Worm (Caenorhabditis elegans) whole organism, L4 larva: Measurements from ENCODE around the gene C18E9.5.

Experiments used
- D1046.2 ChIP-seq: fragments of 200-800 bp; sonication (Bioruptor generic); IDR thresholded peaks from 2 replicates; pipeline ENCODE4 v1.3.6; 2022; ENCODE audit warnings: missing genetic modification characterization, missing compliant biosample characterization
- F10B5.3 ChIP-seq: sonication (generic microtip); optimal IDR thresholded peaks from 2 replicates; lab custom pipeline; 2016; ENCODE audit warnings: mild to moderate bottlenecking, missing genetic modification characterization, missing compliant biosample characterization
- F26F4.8 ChIP-seq: fragments of 200-800 bp; sonication (Bioruptor generic); conservative IDR thresholded peaks from 2 replicates; pipeline ENCODE4 v1.3.6; 2022; ENCODE audit warnings: missing genetic modification characterization, missing compliant biosample characterization
- F37D6.2 ChIP-seq: sonication (generic microtip); optimal IDR thresholded peaks from 2 replicates; lab custom pipeline; 2016; ENCODE audit warnings: mild to moderate bottlenecking, missing genetic modification characterization, missing compliant biosample characterization
- Y48G9A.11 ChIP-seq: fragments of 200-800 bp; sonication (Bioruptor generic); IDR thresholded peaks from 2 replicates; pipeline ENCODE4 v1.3.6; 2022; ENCODE audit warnings: missing genetic modification reagents, missing genetic modification characterization, missing compliant biosample characterization
- Y5F2A.4 ChIP-seq: fragments of 200-800 bp; sonication (Bioruptor generic); optimal IDR thresholded peaks from 2 replicates; lab custom pipeline; 2018; ENCODE audit warnings: mild to moderate bottlenecking, missing genetic modification characterization, missing compliant biosample characterization
- Y75B8A.6 ChIP-seq: fragments of 200-800 bp; sonication (Bioruptor generic); IDR thresholded peaks from 2 replicates; pipeline ENCODE4 v1.3.6; 2022; ENCODE audit warnings: missing genetic modification reagents, missing genetic modification characterization, missing compliant biosample characterization
- ZK546.5 ChIP-seq, 2 experiments: sonication (generic microtip); optimal IDR thresholded peaks; 2 replicates each; lab custom pipeline; 2017; ENCODE audit warnings: missing biosample characterization in 2 of 2, missing genetic modification characterization in 2 of 2
- ceh-20 ChIP-seq: fragments of 200-800 bp; sonication (Bioruptor generic); IDR thresholded peaks from 2 replicates; pipeline ENCODE4 v1.3.6; 2022; ENCODE audit warnings: missing genetic modification reagents, missing genetic modification characterization, missing compliant biosample characterization
- ceh-44 ChIP-seq: fragments of 200-800 bp; sonication (Bioruptor generic); IDR thresholded peaks from 2 replicates; pipeline ENCODE4 v1.3.6; 2022; ENCODE audit warnings: missing genetic modification reagents, missing genetic modification characterization, missing compliant biosample characterization
- daf-12 ChIP-seq: fragments of 150-350 bp; optimal IDR thresholded peaks from 2 replicates; lab custom pipeline; 2014; ENCODE audit warnings: missing biosample characterization, missing genetic modification reagents, missing genetic modification characterization
- daf-16 ChIP-seq, 3 experiments: sonication (generic microtip); optimal IDR thresholded peaks; 2 replicates each; lab custom pipeline; 2016 to 2017; ENCODE audit warnings: missing genetic modification characterization in 3 of 3, missing genetic modification reagents in 3 of 3, mild to moderate bottlenecking in 2 of 3, missing compliant biosample characterization in 2 of 3, missing biosample characterization in 1 of 3, moderate library complexity in 1 of 3
- dmd-6 ChIP-seq: fragments of 200-800 bp; sonication (Bioruptor generic); IDR thresholded peaks from 2 replicates; pipeline ENCODE4 v1.3.6; 2022; ENCODE audit warnings: missing genetic modification reagents, missing genetic modification characterization, missing compliant biosample characterization
- dmd-8 ChIP-seq: fragments of 200-800 bp; sonication (Bioruptor generic); IDR thresholded peaks from 2 replicates; pipeline ENCODE4 v1.3.6; 2022; ENCODE audit warnings: missing genetic modification characterization, missing compliant biosample characterization
- dmd-9 ChIP-seq: fragments of 200-800 bp; sonication (Bioruptor generic); IDR thresholded peaks from 2 replicates; pipeline ENCODE4 v1.3.6; 2022; ENCODE audit warnings: missing genetic modification reagents, missing genetic modification characterization, missing compliant biosample characterization
- duxl-1 ChIP-seq: sonication (generic microtip); optimal IDR thresholded peaks from 2 replicates; lab custom pipeline; 2016; ENCODE audit warnings: mild to moderate bottlenecking, missing genetic modification characterization, moderate library complexity, missing compliant biosample characterization; ENCODE audit not compliant: poor library complexity
- hlh-11 ChIP-seq: fragments of 200-800 bp; sonication (Bioruptor generic); optimal IDR thresholded peaks from 2 replicates; lab custom pipeline; 2018; ENCODE audit warnings: mild to moderate bottlenecking, missing genetic modification characterization, missing compliant biosample characterization
- lin-1 ChIP-seq: fragments of 200-800 bp; sonication (Bioruptor generic); IDR thresholded peaks from 2 replicates; pipeline ENCODE4 v1.3.6; 2022; ENCODE audit warnings: missing genetic modification reagents, missing genetic modification characterization, missing compliant biosample characterization
- lin-13 ChIP-seq: fragments of 150-350 bp; optimal IDR thresholded peaks from 2 replicates; lab custom pipeline; 2014; ENCODE audit warnings: missing biosample characterization, missing genetic modification reagents, missing genetic modification characterization
- lin-39 ChIP-seq: fragments of 150-350 bp; optimal IDR thresholded peaks from 2 replicates; lab custom pipeline; 2014; ENCODE audit warnings: missing biosample characterization, missing genetic modification reagents, missing genetic modification characterization
- lsy-2 ChIP-seq, 2 experiments: fragments of 150-350 bp in 1 of 2; sonication (generic microtip) in 1 of 2; optimal IDR thresholded peaks; 2 replicates each; lab custom pipeline; 2014 to 2017; ENCODE audit warnings: missing biosample characterization in 2 of 2, missing genetic modification characterization in 2 of 2
- madf-5 ChIP-seq, 2 experiments: fragments of 200-800 bp; sonication (Bioruptor generic); IDR thresholded peaks; 2 replicates each; pipeline ENCODE4 v1.3.6; 2022; ENCODE audit warnings: missing compliant biosample characterization in 2 of 2, missing genetic modification characterization in 2 of 2
- mes-2 ChIP-seq: sonication (generic microtip); optimal IDR thresholded peaks from 2 replicates; lab custom pipeline; 2016; ENCODE audit warnings: missing genotype, mild to moderate bottlenecking, missing genetic modification characterization, missing compliant biosample characterization; ENCODE audit not compliant: poor library complexity, severe bottlenecking
- mxl-3 ChIP-seq: fragments of 200-800 bp; sonication (Bioruptor generic); optimal IDR thresholded peaks from 2 replicates; lab custom pipeline; 2018; ENCODE audit warnings: mild to moderate bottlenecking, missing genetic modification characterization, missing compliant biosample characterization
- nhr-11 ChIP-seq: fragments of 150-350 bp; optimal IDR thresholded peaks from 2 replicates; lab custom pipeline; 2014; ENCODE audit warnings: missing biosample characterization, missing genetic modification characterization
- nhr-111 ChIP-seq: fragments of 200-800 bp; sonication (Bioruptor generic); optimal IDR thresholded peaks from 2 replicates; lab custom pipeline; 2018; ENCODE audit warnings: mild to moderate bottlenecking, missing genetic modification characterization, missing compliant biosample characterization
- nhr-25 ChIP-seq: sonication (generic microtip); optimal IDR thresholded peaks from 2 replicates; lab custom pipeline; 2017; ENCODE audit warnings: missing genetic modification characterization, mild to moderate bottlenecking, missing compliant biosample characterization, antibody characterized with exemption, moderate library complexity, borderline replicate concordance; ENCODE audit not compliant: insufficient read depth
- nhr-41 ChIP-seq: fragments of 200-800 bp; sonication (Bioruptor generic); IDR thresholded peaks from 2 replicates; pipeline ENCODE4 v1.3.6; 2022; ENCODE audit warnings: missing genetic modification reagents, missing genetic modification characterization, missing compliant biosample characterization
- nhr-48 ChIP-seq: sonication (generic microtip); optimal IDR thresholded peaks from 2 replicates; lab custom pipeline; 2016; ENCODE audit warnings: mild to moderate bottlenecking, missing genetic modification characterization, missing compliant biosample characterization
- nhr-76 ChIP-seq: fragments of 150-350 bp; optimal IDR thresholded peaks from 2 replicates; lab custom pipeline; 2014; ENCODE audit warnings: missing biosample characterization, missing genetic modification characterization
- pha-4 ChIP-seq, 2 experiments: fragments of 150-350 bp in 1 of 2; fragments of 200-800 bp in 1 of 2; sonication (Bioruptor generic) in 1 of 2; IDR thresholded peaks in 1 of 2; optimal IDR thresholded peaks in 1 of 2; 2 replicates each; pipeline versions ENCODE4 v1.3.6 to Lab custom; 2014 to 2022; ENCODE audit warnings: missing genetic modification characterization in 2 of 2, missing genetic modification reagents in 2 of 2, missing biosample characterization in 1 of 2, missing compliant biosample characterization in 1 of 2
- php-3 ChIP-seq: fragments of 200-800 bp; sonication (Bioruptor generic); IDR thresholded peaks from 2 replicates; pipeline ENCODE4 v1.3.6; 2022; ENCODE audit warnings: missing genetic modification reagents, missing genetic modification characterization, missing compliant biosample characterization
- set-16 ChIP-seq: fragments of 200-800 bp; sonication (Bioruptor generic); IDR thresholded peaks from 2 replicates; pipeline ENCODE4 v1.3.6; 2022; ENCODE audit warnings: missing genetic modification reagents, missing genetic modification characterization, missing compliant biosample characterization
- snpc-1.2 ChIP-seq: fragments of 200-800 bp; sonication (Bioruptor generic); IDR thresholded peaks from 2 replicates; pipeline ENCODE4 v1.3.6; 2022; ENCODE audit warnings: missing genetic modification reagents, missing genetic modification characterization, missing compliant biosample characterization
- spr-1 ChIP-seq: sonication (generic microtip); optimal IDR thresholded peaks from 2 replicates; lab custom pipeline; 2016; ENCODE audit warnings: mild to moderate bottlenecking, missing genetic modification characterization, missing compliant biosample characterization
- tag-97 ChIP-seq: fragments of 200-800 bp; sonication (Bioruptor generic); IDR thresholded peaks from 2 replicates; pipeline ENCODE4 v1.3.6; 2022; ENCODE audit warnings: missing genetic modification characterization, missing compliant biosample characterization
- unc-130 ChIP-seq: sonication (generic microtip); optimal IDR thresholded peaks from 2 replicates; lab custom pipeline; 2016; ENCODE audit warnings: missing genetic modification reagents, missing genetic modification characterization, missing compliant biosample characterization
- unc-39 ChIP-seq: sonication (generic microtip); optimal IDR thresholded peaks from 2 replicates; lab custom pipeline; 2017; ENCODE audit warnings: missing biosample characterization, missing genetic modification characterization
- unc-62 ChIP-seq, 3 experiments: fragments of 150-350 bp in 1 of 3; sonication (generic microtip); optimal IDR thresholded peaks in 2 of 3; peaks in 1 of 3; 1 replicate in 1 of 3; 2 replicates in 2 of 3; lab custom pipeline; 2014 to 2017; ENCODE audit warnings: missing biosample characterization in 3 of 3, missing genetic modification characterization in 3 of 3, missing genetic modification reagents in 3 of 3, missing genotype in 1 of 3
- zfp-2 ChIP-seq: sonication (generic microtip); optimal IDR thresholded peaks from 2 replicates; lab custom pipeline; 2016; ENCODE audit warnings: mild to moderate bottlenecking, missing genetic modification characterization, missing compliant biosample characterization

The C18E9.5 gene

DNA sequence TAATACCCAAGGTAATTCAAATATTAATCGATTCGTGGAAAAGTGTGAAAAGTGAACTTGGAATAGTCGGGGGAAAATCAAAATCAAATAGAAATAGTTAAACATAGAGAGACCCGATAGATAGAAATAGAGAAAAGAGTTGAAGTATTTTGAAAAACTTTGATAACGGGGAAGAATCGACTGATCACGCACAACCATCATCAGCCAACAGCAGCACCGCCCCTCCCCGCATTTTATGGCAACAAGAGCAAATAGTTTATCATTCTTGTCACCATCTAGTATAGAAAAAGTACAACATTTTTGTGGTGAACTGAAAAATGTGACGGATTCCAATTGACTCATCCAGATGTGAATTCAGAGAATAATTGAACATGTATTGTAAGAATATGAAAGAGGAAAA, 21.8 kb downstream of the C18E9.5 start (continued):
- TF ChIP-seq lsy-2 (tag; optimal IDR thresholded peaks at IDR 0.05; lab: Kevin White, UChicago): no peak
- TF ChIP-seq php-3 (GFP tag; lab: Robert Waterston, UW): no peak
- no peak for TF ChIP-seq pha-4 (GFP tag; IDR thresholded peaks at IDR 0.05; lab: Robert Waterston, UW)
- no peak for TF ChIP-seq pha-4 (tag; optimal IDR thresholded peaks at IDR 0.05; lab: Kevin White, UChicago)
- TF ChIP-seq F37D6.2 (tag; lab: Kevin White, UChicago): no peak
- TF ChIP-seq Y5F2A.4 (GFP tag; lab: Kevin White, UChicago): no peak
- no peak for TF ChIP-seq duxl-1 (tag; lab: Kevin White, UChicago)
- TF ChIP-seq nhr-41: no peak
- no peak for TF ChIP-seq set-16 (GFP tag; lab: Robert Waterston, UW)
- no peak for TF ChIP-seq mxl-3 (GFP tag; lab: Kevin White, UChicago)
- no peak for TF ChIP-seq Y75B8A.6
- TF ChIP-seq hlh-11: peak; percentile 60
- TF ChIP-seq dmd-6 (GFP tag; lab: Robert Waterston, UW): peak; percentile 42; the same call in 1 of the 2 replicates
- TF ChIP-seq Y48G9A.11 (GFP tag; lab: Robert Waterston, UW): no peak
- TF ChIP-seq ZK546.5 (tag; optimal IDR thresholded peaks at IDR 0.05; lab: Kevin White, UChicago): no peak
- no peak for TF ChIP-seq F26F4.8 (GFP tag; lab: Robert Waterston, UW)
- TF ChIP-seq lin-13 (GFP tag; lab: Kevin White, UChicago): no peak

DNA sequence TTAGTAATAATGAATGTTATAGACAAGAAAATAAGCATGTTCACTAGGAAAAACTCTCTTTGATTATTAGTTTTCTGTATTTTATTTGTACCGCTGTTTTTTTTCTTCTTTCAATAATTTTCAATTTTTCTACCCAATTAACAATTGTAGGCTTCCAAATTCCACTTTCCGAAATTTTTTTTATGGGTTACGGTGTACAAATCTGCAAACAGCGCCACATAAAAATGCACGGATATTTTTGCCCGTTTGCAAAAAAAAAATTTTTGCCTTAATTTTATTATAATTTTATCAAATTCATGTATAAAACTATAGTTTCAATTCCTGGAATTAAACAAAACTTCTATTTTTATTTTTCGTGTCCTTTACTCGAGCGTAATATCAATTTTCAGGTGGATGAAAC, 23.0 kb downstream of the C18E9.5 start, which contains the start of gene ooc-5:
TSS of gene ooc-5 (plus strand) at position 381 of the 400 bp plus-strand sequence.
- no peak for TF ChIP-seq nhr-76
- TF ChIP-seq mes-2 (tag; lab: Kevin White, UChicago): peak; percentile 8
- peak in 1 of 2 experiments; percentile 96 for TF ChIP-seq lsy-2 (tag; optimal IDR thresholded peaks at IDR 0.05; lab: Kevin White, UChicago)

DNA sequence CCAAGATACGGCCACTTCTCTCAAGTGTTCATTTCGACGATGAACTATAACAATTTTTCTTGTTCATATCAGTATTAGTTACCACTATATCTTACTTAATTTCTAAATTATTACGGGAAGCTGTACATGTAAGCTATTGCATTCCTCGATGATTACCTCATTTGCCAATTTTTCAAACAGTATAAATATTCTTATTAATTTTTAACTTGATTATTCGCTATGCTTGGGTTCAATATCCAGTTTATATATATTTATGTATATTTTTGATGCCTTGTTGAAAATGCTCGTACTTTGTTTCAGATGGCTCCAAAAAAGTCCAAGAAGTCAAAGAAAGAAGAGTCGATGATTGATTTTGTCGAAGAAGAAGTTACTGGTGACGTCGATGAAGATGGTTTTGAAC, 24.6 kb downstream of the C18E9.5 start, which contains the start of gene F44G4.1:
TSS of gene F44G4.1 (plus strand) at position 301 of the 400 bp plus-strand sequence.
- TF ChIP-seq snpc-1.2 (no peak), spr-1 (tag; lab: Kevin White, UChicago) (no peak), nhr-11 (tag; lab: Kevin White, UChicago) (no peak), D1046.2 (GFP tag; lab: Robert Waterston, UW) (no peak), tag-97 (GFP tag; lab: Robert Waterston, UW) (no peak), ceh-20 (GFP tag; lab: Robert Waterston, UW) (no peak), F26F4.8 (GFP tag; lab: Robert Waterston, UW) (no peak)
- TF ChIP-seq, all 104 proteins: peak for 0

DNA sequence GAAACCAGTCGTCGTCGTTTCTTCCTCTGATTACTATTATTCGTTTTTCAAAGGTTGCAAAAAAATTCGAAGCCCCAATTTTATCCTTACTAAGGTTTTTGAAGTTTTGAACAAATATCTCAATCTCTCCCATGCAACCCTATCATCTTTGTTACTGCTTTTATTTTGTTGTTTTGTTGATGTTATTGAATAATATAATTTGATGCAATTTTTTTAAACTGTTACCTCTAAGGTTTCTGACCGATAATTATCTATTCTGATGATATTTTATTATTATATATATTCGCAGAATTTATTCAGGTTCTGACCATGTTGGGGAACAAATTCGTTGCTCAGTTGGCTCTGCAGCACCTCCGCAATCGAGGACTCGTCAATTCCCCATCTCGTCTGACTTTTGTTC, 26.3 kb downstream of the C18E9.5 start, which contains the start of gene ndub-2:
TSS of gene ndub-2 (plus strand) at position 301 of the 400 bp plus-strand sequence.
- TF ChIP-seq lin-39 (tag; lab: Kevin White, UChicago) (no peak), madf-5 (GFP tag; IDR thresholded peaks at IDR 0.05; lab: Robert Waterston, UW) (no peak), dmd-9 (GFP tag; lab: Robert Waterston, UW) (no peak), unc-39 (tag; lab: Kevin White, UChicago) (no peak), unc-62 (GFP tag; optimal IDR thresholded peaks at IDR 0.05 in 1 of 2; lab: Kevin White, UChicago) (no peak), unc-62 (tag; optimal IDR thresholded peaks at IDR 0.05; lab: Kevin White, UChicago) (no peak), nhr-25 (tag; lab: Kevin White, UChicago) (no peak), unc-130 (GFP tag; lab: Kevin White, UChicago) (no peak), F10B5.3 (no peak), zfp-2 (tag; lab: Kevin White, UChicago) (no peak), daf-16 (GFP tag; optimal IDR thresholded peaks at IDR 0.05; lab: Kevin White, UChicago) (no peak), daf-16 (tag; optimal IDR thresholded peaks at IDR 0.05; lab: Kevin White, UChicago) (no peak), nhr-111 (no peak), daf-12 (tag; lab: Kevin White, UChicago) (no peak), Y48G9A.11 (GFP tag; lab: Robert Waterston, UW) (no peak), lin-1 (GFP tag; lab: Robert Waterston, UW) (no peak), ceh-44 (GFP tag; lab: Robert Waterston, UW) (no peak), nhr-48 (no peak), nhr-11 (tag; lab: Kevin White, UChicago) (no peak), dmd-8 (GFP tag; lab: Robert Waterston, UW) (no peak)
- TF ChIP-seq, all 104 proteins: peak for 0
